Worm (Caenorhabditis elegans): ENCODE measurements around the gene W08F4.7.
A peak's percentile ranks its signal among the peaks of the same experiment; 100 is the strongest.

Gene W08F4.7

DNA sequence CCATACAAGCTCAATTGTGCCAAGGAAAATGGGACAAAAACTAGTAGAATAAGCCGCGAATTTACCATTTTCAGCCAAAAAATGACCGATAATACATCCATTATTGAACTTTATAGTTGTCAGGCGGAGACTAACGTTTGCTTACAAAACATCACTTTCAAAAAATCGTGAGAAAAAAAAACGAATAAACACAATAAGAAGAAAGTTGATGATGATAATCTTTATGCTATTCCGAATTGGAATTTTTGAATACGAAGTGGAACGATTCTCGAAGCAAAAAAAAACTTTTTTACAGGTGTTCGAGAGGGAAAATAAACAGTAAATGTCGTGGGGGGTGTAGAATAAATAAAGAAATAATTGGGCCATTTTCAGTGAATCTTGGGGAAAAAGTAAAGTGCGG lies at the start of gene W08F4.7:
Gene W08F4.7 (minus strand): TSS at position 101 of the 400 bp plus-strand sequence.
- no peak for TF ChIP-seq nhr-28 (tag; optimal IDR thresholded peaks at IDR 0.05)
- no peak for TF ChIP-seq ces-1 (GFP tag; optimal IDR thresholded peaks at IDR 0.05)
- TF ChIP-seq hlh-1 (tag; optimal IDR thresholded peaks at IDR 0.05), result no peak
- TF ChIP-seq drap-1 (GFP tag; optimal IDR thresholded peaks at IDR 0.05), result no peak
- no peak for TF ChIP-seq snpc-4 (tag; optimal IDR thresholded peaks at IDR 0.05)
- no peak for TF ChIP-seq blmp-1 (tag; optimal IDR thresholded peaks at IDR 0.05)

DNA sequence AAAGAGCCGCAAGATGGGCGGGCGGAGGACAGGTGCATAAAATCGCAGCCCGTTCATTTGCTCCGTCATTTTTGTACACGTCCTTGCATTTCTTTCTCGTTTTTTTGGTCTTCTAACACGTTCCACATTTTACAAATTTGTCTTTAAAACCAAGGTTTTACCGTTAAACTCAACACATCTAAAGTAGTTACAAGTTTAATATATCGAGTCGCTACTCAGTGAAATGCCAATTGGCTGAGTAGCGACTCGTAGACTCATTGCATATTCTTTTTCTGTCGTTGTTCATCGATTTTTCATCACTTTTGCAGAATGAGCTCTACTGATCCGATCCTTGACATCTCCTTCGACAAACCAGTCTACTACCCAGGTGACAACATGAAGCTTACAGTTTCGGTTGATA lies 49.7 kb upstream of the W08F4.7 start, which contains the start of gene arrd-1:
Gene arrd-1 (plus strand): TSS at position 301 of the 400 bp plus-strand sequence.
- TF ChIP-seq mls-2 (tag; optimal IDR thresholded peaks at IDR 0.05) (no peak), flh-1 (GFP tag; optimal IDR thresholded peaks at IDR 0.05) (no peak), nhr-12 (tag; optimal IDR thresholded peaks at IDR 0.05) (no peak), pha-4 (tag; optimal IDR thresholded peaks at IDR 0.05) (no peak), nhr-28 (tag; optimal IDR thresholded peaks at IDR 0.05) (no peak), ham-2 (GFP tag; optimal IDR thresholded peaks at IDR 0.05) (no peak)

- TF ChIP-seq mep-1 (tag; optimal IDR thresholded peaks at IDR 0.05) (peak; percentile 53), mls-2 (tag; optimal IDR thresholded peaks at IDR 0.05) (no peak), ceh-39 (tag; optimal IDR thresholded peaks at IDR 0.05) (peak; percentile 13), unc-120 (tag; optimal IDR thresholded peaks at IDR 0.05; ENCODE audit: poor library complexity, severe bottlenecking) (no peak), lin-13 (tag; optimal IDR thresholded peaks at IDR 0.05) (peak; percentile 6), unc-62 (GFP tag; optimal IDR thresholded peaks at IDR 0.05) (peak; percentile 42), nhr-2 (tag; optimal IDR thresholded peaks at IDR 0.05) (peak; percentile 90), ceh-83 (GFP tag; optimal IDR thresholded peaks at IDR 0.05) (no peak)
These were observed 48.4 kb upstream of the W08F4.7 start for ce11 chrII:625926-626325.

ce11 chrII:624443-624842 lies 46.9 kb upstream of the W08F4.7 start, which contains the start of gene T04B8.5:
Gene T04B8.5 (minus strand): TSS chrII:624543.
- TF ChIP-seq unc-39 (tag; optimal IDR thresholded peaks at IDR 0.05), result no peak
- TF ChIP-seq zip-8 (tag; optimal IDR thresholded peaks at IDR 0.05), result peak; percentile 86

- peak; percentile 39 for TF ChIP-seq pha-4 (tag; optimal IDR thresholded peaks at IDR 0.05)
- peak; percentile 61 for TF ChIP-seq ces-1 (GFP tag; optimal IDR thresholded peaks at IDR 0.05)
- peak; percentile 17 for TF ChIP-seq unc-62 (GFP tag; optimal IDR thresholded peaks at IDR 0.05)
- peak; percentile 10 for TF ChIP-seq sptf-1 (tag; optimal IDR thresholded peaks at IDR 0.05)
- peak; percentile 39 for TF ChIP-seq hlh-1 (tag; optimal IDR thresholded peaks at IDR 0.05)
- peak; percentile 83 for TF ChIP-seq unc-120 (tag; optimal IDR thresholded peaks at IDR 0.05; ENCODE audit: poor library complexity, severe bottlenecking)
- peak; percentile 81 for TF ChIP-seq lin-32 (GFP tag; optimal IDR thresholded peaks at IDR 0.05)
- no peak for TF ChIP-seq ceh-83 (GFP tag; optimal IDR thresholded peaks at IDR 0.05)
- TF ChIP-seq zip-8 (tag; optimal IDR thresholded peaks at IDR 0.05), result no peak
- TF ChIP-seq mep-1 (tag; optimal IDR thresholded peaks at IDR 0.05), result peak; percentile 66
- TF ChIP-seq elt-3 (tag; optimal IDR thresholded peaks at IDR 0.05), result no peak
- TF ChIP-seq nhr-237 (tag; optimal IDR thresholded peaks at IDR 0.05), result no peak
- no peak for TF ChIP-seq bed-3 (GFP tag; optimal IDR thresholded peaks at IDR 0.05)
- no peak for TF ChIP-seq mab-5 (tag; optimal IDR thresholded peaks at IDR 0.05)
- TF ChIP-seq nhr-76 (tag; optimal IDR thresholded peaks at IDR 0.05), result no peak
- TF ChIP-seq mls-2 (tag; optimal IDR thresholded peaks at IDR 0.05), result no peak
These were observed 44.9 kb upstream of the W08F4.7 start for ce11 chrII:622478-622877.

DNA sequence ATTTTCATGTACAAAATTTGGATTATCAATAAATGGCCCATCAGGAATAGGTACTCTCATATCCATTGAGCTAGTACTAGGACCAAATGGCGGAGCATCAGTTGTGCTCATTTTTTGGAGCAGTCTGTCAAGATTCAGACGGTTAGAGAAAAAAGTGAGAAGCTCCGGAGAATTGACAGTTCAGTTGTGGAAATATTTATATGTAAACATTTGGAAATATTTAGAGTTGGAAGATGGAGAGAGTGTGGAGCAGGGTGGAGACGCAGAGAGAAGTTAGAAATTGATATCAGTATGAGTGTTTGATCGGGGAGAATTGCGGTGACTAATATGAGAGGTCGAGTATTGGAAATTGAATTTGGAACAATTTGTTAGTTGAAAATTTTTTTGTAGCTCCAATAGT lies 43.6 kb upstream of the W08F4.7 start:
- TF ChIP-seq ztf-11 (tag; optimal IDR thresholded peaks at IDR 0.05) (no peak), nhr-12 (tag; optimal IDR thresholded peaks at IDR 0.05) (no peak), ces-1 (GFP tag; optimal IDR thresholded peaks at IDR 0.05) (no peak), sptf-1 (tag; optimal IDR thresholded peaks at IDR 0.05) (no peak)

DNA sequence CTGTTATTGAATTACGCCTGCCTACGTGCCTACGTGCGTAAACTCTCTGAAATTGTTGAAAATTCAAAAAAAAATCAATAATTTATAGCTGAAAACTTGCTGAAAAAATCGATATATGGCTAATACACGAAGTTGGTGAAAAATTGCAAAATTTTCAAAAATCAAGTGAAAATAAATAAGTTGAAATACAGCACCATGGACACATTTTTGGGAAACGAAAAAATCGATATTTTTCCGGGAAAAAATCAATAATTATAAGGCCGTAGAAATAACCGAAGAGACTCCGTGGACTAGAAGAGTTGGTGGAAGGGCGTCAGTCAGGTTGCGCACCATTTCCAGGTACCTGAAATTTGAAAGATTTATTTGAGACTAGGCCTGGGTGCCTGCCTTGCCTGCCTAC lies 37.2 kb upstream of the W08F4.7 start:
- no peak for TF ChIP-seq tbx-8 (GFP tag; optimal IDR thresholded peaks at IDR 0.05)
- no peak for TF ChIP-seq blmp-1 (tag; optimal IDR thresholded peaks at IDR 0.05)
- no peak for TF ChIP-seq elt-1 (tag; optimal IDR thresholded peaks at IDR 0.05; ENCODE audit: borderline replicate concordance, insufficient read depth)
- no peak for TF ChIP-seq nhr-12 (tag; optimal IDR thresholded peaks at IDR 0.05)
- no peak for TF ChIP-seq ces-1 (GFP tag; optimal IDR thresholded peaks at IDR 0.05)
